Worm (Caenorhabditis elegans): ENCODE measurements around the gene fat-2.

- TF ChIP-seq ekl-4 (GFP tag; IDR thresholded peaks at IDR 0.05) = no peak
- TF ChIP-seq unc-62 (GFP tag; optimal IDR thresholded peaks at IDR 0.05) = no peak
- TF ChIP-seq hlh-26 (GFP tag; conservative IDR thresholded peaks at IDR 0.05) = no peak
- no peak for TF ChIP-seq nhr-90 (tag; optimal IDR thresholded peaks at IDR 0.05)
- TF ChIP-seq akir-1 (GFP tag; optimal IDR thresholded peaks at IDR 0.05) = no peak
- no peak for TF ChIP-seq efl-1 (GFP tag; optimal IDR thresholded peaks at IDR 0.05)
- no peak for TF ChIP-seq T26A5.8 (tag; optimal IDR thresholded peaks at IDR 0.05)
- no peak for TF ChIP-seq xnd-1 (tag; optimal IDR thresholded peaks at IDR 0.05)
- no peak for TF ChIP-seq ZK185.1 (tag; optimal IDR thresholded peaks at IDR 0.05; ENCODE audit: poor library complexity, severe bottlenecking)
- no peak for TF ChIP-seq lag-1 (GFP tag; IDR thresholded peaks at IDR 0.05)
These were observed 3.6 kb upstream of the fat-2 start for ce11 chrIV:13319886-13320650.

All from whole organism, young adult.